Fruit fly (Drosophila melanogaster): ENCODE data around the gene TfIIFalpha.
A peak's percentile ranks its signal among the peaks of the same experiment; 100 is the strongest.

The TfIIFalpha gene

dm6 chr3R:6368550-6369238 is 11.6 kb upstream of the TfIIFalpha start, which contains the start of gene CG10286 (continued):
- TF ChIP-seq CG1603 (tag; optimal IDR thresholded peaks at IDR 0.05) (peak; percentile 61), Dp (GFP tag; optimal IDR thresholded peaks at IDR 0.05) (peak; percentile 22), CG43689 (GFP tag; IDR thresholded peaks at IDR 0.05) (no peak), tup (GFP tag; optimal IDR thresholded peaks at IDR 0.05) (no peak), rib (GFP tag; IDR thresholded peaks at IDR 0.05) (peak; percentile 11; the same call in 1 of the 2 replicates), CG32767 (GFP tag; IDR thresholded peaks at IDR 0.05) (no peak), ranshi (GFP tag; IDR thresholded peaks at IDR 0.05) (no peak), row (GFP tag; IDR thresholded peaks at IDR 0.05) (peak; percentile 65), ara (GFP tag; IDR thresholded peaks at IDR 0.05) (no peak), gcm (GFP tag; optimal IDR thresholded peaks at IDR 0.05) (no peak), Neu2 (GFP tag; optimal IDR thresholded peaks at IDR 0.05; ENCODE audit: borderline replicate concordance) (no peak), CG3847 (GFP tag; IDR thresholded peaks at IDR 0.05) (peak; percentile 29; the same call in 1 of the 2 replicates), Meics (GFP tag; optimal IDR thresholded peaks at IDR 0.05) (no peak), CG10274 (GFP tag; optimal IDR thresholded peaks at IDR 0.05) (no peak), CG14441 (GFP tag; IDR thresholded peaks at IDR 0.05) (peak; percentile 51), CG18764 (GFP tag; optimal IDR thresholded peaks at IDR 0.05) (no peak), CG18011 (GFP tag; optimal IDR thresholded peaks at IDR 0.05) (no peak), Dfd (GFP tag; optimal IDR thresholded peaks at IDR 0.05) (no peak), GATAe (GFP tag; conservative IDR thresholded peaks at IDR 0.05) (no peak), peb (GFP tag; IDR thresholded peaks at IDR 0.05) (no peak), sima (GFP tag; optimal IDR thresholded peaks at IDR 0.05) (no peak), Dip3 (GFP tag; optimal IDR thresholded peaks at IDR 0.05) (no peak), CG2712 (tag; optimal IDR thresholded peaks at IDR 0.05) (peak; percentile 67), CG15514 (GFP tag; optimal IDR thresholded peaks at IDR 0.05) (peak; percentile 57), CG18262 (tag; optimal IDR thresholded peaks at IDR 0.05) (peak; percentile 67), CG12391 (tag; optimal IDR thresholded peaks at IDR 0.05) (peak; percentile 71), Hmx (GFP tag; optimal IDR thresholded peaks at IDR 0.05) (no peak), CG12236 (GFP tag; optimal IDR thresholded peaks at IDR 0.05) (no peak), Fer3 (tag; optimal IDR thresholded peaks at IDR 0.05) (peak; percentile 5), crp (GFP tag; optimal IDR thresholded peaks at IDR 0.05) (no peak), zen2 (GFP tag; IDR thresholded peaks at IDR 0.05; ENCODE audit: partially characterized antibody) (peak; percentile 63; the same call in 1 of the 3 replicates), ind (GFP tag; optimal IDR thresholded peaks at IDR 0.05) (no peak), Myb (GFP tag; optimal IDR thresholded peaks at IDR 0.05) (no peak), usp (GFP tag; optimal IDR thresholded peaks at IDR 0.05) (no peak), CG9609 (GFP tag; optimal IDR thresholded peaks at IDR 0.05) (no peak), CG17361 (GFP tag; IDR thresholded peaks at IDR 0.05) (no peak; the same call in 1 of the 3 replicates), unc-4 (GFP tag; IDR thresholded peaks at IDR 0.05; ENCODE audit: partially characterized antibody) (peak; percentile 68), Sin3A (optimal IDR thresholded peaks at IDR 0.05) (peak; percentile 27), zf30C (GFP tag; optimal IDR thresholded peaks at IDR 0.05) (no peak), MESR4 (GFP tag; optimal IDR thresholded peaks at IDR 0.05) (peak; percentile 60), ap (GFP tag; IDR thresholded peaks at IDR 0.05) (no peak; the same call in 1 of the 2 replicates), HLH4C (GFP tag; IDR thresholded peaks at IDR 0.05; ENCODE audit: partially characterized antibody) (peak; percentile 70), aop (GFP tag; IDR thresholded peaks at IDR 0.05) (no peak), emc (GFP tag; optimal IDR thresholded peaks at IDR 0.05) (no peak), CG9817 (tag; optimal IDR thresholded peaks at IDR 0.05) (peak; percentile 22), gce (GFP tag; IDR thresholded peaks at IDR 0.05) (no peak), Hmr (GFP tag; optimal IDR thresholded peaks at IDR 0.05) (peak; percentile 48), tx (GFP tag; optimal IDR thresholded peaks at IDR 0.05) (no peak), ATbp (GFP tag; optimal IDR thresholded peaks at IDR 0.05) (no peak), Sry-δ (GFP tag; optimal IDR thresholded peaks at IDR 0.05) (peak; percentile 83)

All from whole organism, embryonic.